Worm (Caenorhabditis elegans) whole organism, L4/young adult: ENCODE data around the gene prp-19.

Source experiments
- W03F9.2 ChIP-seq: fragments of 150-350 bp; optimal IDR thresholded peaks from 2 replicates; lab custom pipeline; 2014; ENCODE audit warnings: missing biosample characterization, missing genetic modification characterization
- dao-5 ChIP-seq: sonication (generic microtip); optimal IDR thresholded peaks from 2 replicates; lab custom pipeline; 2016; ENCODE audit warnings: missing genotype, missing genetic modification characterization, moderate library complexity, missing compliant biosample characterization

- TF ChIP-seq dao-5 = no peak
- no peak for TF ChIP-seq W03F9.2
These were observed 43.5 kb upstream of the prp-19 start, which contains the start of gene ZC155.4 for ce11 chrIII:5215375-5215774.
